Fruit fly (Drosophila melanogaster) S2 (cell line): ENCODE measurements around the gene CG31157.

Experiments
- CG8478 ChIP-seq: fragments of >200 bp; optimal IDR thresholded peaks from 2 replicates; lab custom pipeline; 2018
- CTCF ChIP-seq, 2 experiments: fragments of >200 bp; optimal IDR thresholded peaks; 2 replicates each; lab custom pipeline; 2018

DNA sequence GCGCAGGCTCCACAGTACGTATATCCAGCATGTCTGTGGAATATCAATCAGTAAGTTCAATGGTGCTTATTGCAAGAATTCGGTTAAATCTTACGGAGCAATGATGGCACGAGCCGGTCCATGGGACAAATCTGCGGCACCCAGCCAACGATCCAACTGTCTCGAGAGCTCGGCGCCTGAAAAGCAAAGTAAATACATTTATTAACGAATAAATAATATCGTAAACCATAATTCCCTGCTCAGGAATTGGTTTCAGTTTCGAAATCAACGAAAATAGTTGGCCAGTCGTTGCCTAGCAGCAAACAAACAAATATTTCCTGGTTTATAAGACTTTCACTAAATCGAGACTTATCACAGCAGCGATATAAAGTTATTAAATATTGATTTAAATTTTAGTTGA is 37.9 kb upstream of the CG31157 start, which contains the start of gene CG11656:
- TF ChIP-seq CG8478 (no peak), CTCF (optimal IDR thresholded peaks at IDR 0.05; lab: Kevin White, UChicago) (no peak)
